Worm (Caenorhabditis elegans) whole organism, L4/young adult: ENCODE data around the gene gei-14.

Source experiments
- W03F9.2 ChIP-seq: fragments of 150-350 bp; optimal IDR thresholded peaks from 2 replicates; lab custom pipeline; 2014; ENCODE audit warnings: missing biosample characterization, missing genetic modification characterization
- dao-5 ChIP-seq: sonication (generic microtip); optimal IDR thresholded peaks from 2 replicates; lab custom pipeline; 2016; ENCODE audit warnings: missing genotype, missing genetic modification characterization, moderate library complexity, missing compliant biosample characterization
- him-1 ChIP-seq: sonication (generic microtip); optimal IDR thresholded peaks from 2 replicates; lab custom pipeline; 2016; ENCODE audit warnings: missing genotype, missing genetic modification reagents, missing genetic modification characterization, missing compliant biosample characterization

ce11 chrII:8311484-8311883 is 35.5 kb upstream of the gei-14 start:
- TF ChIP-seq him-1 = no peak
- TF ChIP-seq dao-5 (tag; lab: Kevin White, UChicago) = no peak
- no peak for TF ChIP-seq W03F9.2
